Worm (Caenorhabditis elegans) whole organism, mixed stage, embryonic: Measurements from ENCODE around the gene Y51H7C.1.
"Not testable (repeated sequence)": the region's sequence is repeated elsewhere in the genome, so short reads cannot be mapped to it uniquely, and the experiment has no call there.

ENCODE experiments used
- M03D4.4 ChIP-seq: sonication (generic microtip); optimal IDR thresholded peaks from 2 replicates; lab custom pipeline; 2017; ENCODE audit warnings: mild to moderate bottlenecking, missing genetic modification characterization, missing compliant biosample characterization
- bed-3 ChIP-seq: fragments of 200-800 bp; sonication (Bioruptor generic); optimal IDR thresholded peaks from 3 replicates; lab custom pipeline; 2018; ENCODE audit warnings: mild to moderate bottlenecking, missing genetic modification characterization, moderate library complexity, missing compliant biosample characterization
- blmp-1 ChIP-seq: fragments of 150-350 bp; optimal IDR thresholded peaks from 2 replicates; lab custom pipeline; 2014; ENCODE audit warnings: missing biosample characterization, missing genetic modification characterization
- ceh-39 ChIP-seq: fragments of 150-350 bp; optimal IDR thresholded peaks from 2 replicates; lab custom pipeline; 2014; ENCODE audit warnings: missing biosample characterization, missing genetic modification characterization
- ceh-43 ChIP-seq: fragments of 200-800 bp; sonication (Bioruptor generic); optimal IDR thresholded peaks from 2 replicates; lab custom pipeline; 2018; ENCODE audit warnings: mild to moderate bottlenecking, missing genetic modification characterization, moderate library complexity, missing compliant biosample characterization
- ces-1 ChIP-seq: fragments of 150-350 bp; optimal IDR thresholded peaks from 2 replicates; lab custom pipeline; 2014; ENCODE audit warnings: missing biosample characterization, missing genetic modification reagents, missing genetic modification characterization
- cnd-1 ChIP-seq: fragments of 200-800 bp; sonication (Bioruptor generic); optimal IDR thresholded peaks from 2 replicates; lab custom pipeline; 2018; ENCODE audit warnings: mild to moderate bottlenecking, missing genetic modification characterization, missing compliant biosample characterization
- drap-1 ChIP-seq: fragments of 200-800 bp; sonication (Bioruptor generic); optimal IDR thresholded peaks from 3 replicates; lab custom pipeline; 2018; ENCODE audit warnings: mild to moderate bottlenecking, missing genetic modification characterization, missing compliant biosample characterization
- elt-1 ChIP-seq: sonication (generic microtip); optimal IDR thresholded peaks from 2 replicates; lab custom pipeline; 2017; ENCODE audit warnings: missing genetic modification characterization, mild to moderate bottlenecking, missing compliant biosample characterization, antibody characterized with exemption, moderate library complexity, borderline replicate concordance; ENCODE audit not compliant: insufficient read depth
- elt-3 ChIP-seq: fragments of 150-350 bp; optimal IDR thresholded peaks from 2 replicates; lab custom pipeline; 2014; ENCODE audit warnings: missing biosample characterization, missing genetic modification characterization
- flh-1 ChIP-seq: fragments of 200-800 bp; sonication (Bioruptor generic); optimal IDR thresholded peaks from 2 replicates; lab custom pipeline; 2018; ENCODE audit warnings: mild to moderate bottlenecking, missing genetic modification characterization, moderate library complexity, missing compliant biosample characterization
- ham-2 ChIP-seq: fragments of 200-800 bp; sonication (Bioruptor generic); optimal IDR thresholded peaks from 2 replicates; lab custom pipeline; 2018; ENCODE audit warnings: mild to moderate bottlenecking, missing genetic modification characterization, missing compliant biosample characterization
- hlh-1 ChIP-seq: fragments of 150-350 bp; optimal IDR thresholded peaks from 2 replicates; lab custom pipeline; 2014; ENCODE audit warnings: missing biosample characterization, missing genetic modification reagents, missing genetic modification characterization
- lin-13 ChIP-seq: fragments of 150-350 bp; optimal IDR thresholded peaks from 2 replicates; lab custom pipeline; 2014; ENCODE audit warnings: missing biosample characterization, missing genetic modification characterization
- lsy-2 ChIP-seq: fragments of 150-350 bp; optimal IDR thresholded peaks from 2 replicates; lab custom pipeline; 2014; ENCODE audit warnings: missing biosample characterization, missing genetic modification characterization
- mab-5 ChIP-seq: fragments of 150-350 bp; optimal IDR thresholded peaks from 2 replicates; lab custom pipeline; 2014; ENCODE audit warnings: missing biosample characterization, missing genetic modification characterization
- mep-1 ChIP-seq: fragments of 150-350 bp; optimal IDR thresholded peaks from 2 replicates; lab custom pipeline; 2017; ENCODE audit warnings: missing biosample characterization, missing genetic modification reagents, missing genetic modification characterization, inconsistent platforms
- mls-2 ChIP-seq: sonication (generic microtip); optimal IDR thresholded peaks from 2 replicates; lab custom pipeline; 2016; ENCODE audit warnings: mild to moderate bottlenecking, missing genetic modification characterization, moderate library complexity, missing compliant biosample characterization
- nhr-12 ChIP-seq: fragments of 150-350 bp; optimal IDR thresholded peaks from 2 replicates; lab custom pipeline; 2014; ENCODE audit warnings: missing biosample characterization, missing genetic modification characterization
- nhr-2 ChIP-seq: fragments of 150-350 bp; optimal IDR thresholded peaks from 2 replicates; lab custom pipeline; 2014; ENCODE audit warnings: missing biosample characterization, missing genetic modification characterization
- nhr-237 ChIP-seq: fragments of 150-350 bp; optimal IDR thresholded peaks from 2 replicates; lab custom pipeline; 2014; ENCODE audit warnings: missing biosample characterization, missing genetic modification characterization
- nhr-28 ChIP-seq: fragments of 150-350 bp; optimal IDR thresholded peaks from 2 replicates; lab custom pipeline; 2014; ENCODE audit warnings: missing biosample characterization, missing genetic modification characterization
- pha-4 ChIP-seq: fragments of 150-350 bp; optimal IDR thresholded peaks from 2 replicates; lab custom pipeline; 2018; ENCODE audit warnings: missing biosample characterization, missing genetic modification reagents, missing genetic modification characterization
- sem-2 ChIP-seq: fragments of 200-800 bp; sonication (Bioruptor generic); optimal IDR thresholded peaks from 2 replicates; lab custom pipeline; 2018; ENCODE audit warnings: mild to moderate bottlenecking, missing genetic modification characterization, missing compliant biosample characterization
- snpc-4 ChIP-seq: fragments of 150-350 bp; optimal IDR thresholded peaks from 2 replicates; lab custom pipeline; 2014; ENCODE audit warnings: missing biosample characterization, missing genetic modification characterization
- sptf-1 ChIP-seq: sonication (generic microtip); optimal IDR thresholded peaks from 2 replicates; lab custom pipeline; 2017; ENCODE audit warnings: mild to moderate bottlenecking, missing genetic modification characterization, moderate library complexity, missing compliant biosample characterization
- tbx-8 ChIP-seq: fragments of 200-800 bp; sonication (Bioruptor generic); optimal IDR thresholded peaks from 2 replicates; lab custom pipeline; 2018; ENCODE audit warnings: mild to moderate bottlenecking, missing genetic modification characterization, moderate library complexity, missing compliant biosample characterization
- unc-120 ChIP-seq: sonication (generic microtip); optimal IDR thresholded peaks from 2 replicates; lab custom pipeline; 2017; ENCODE audit warnings: missing genetic modification characterization, missing compliant biosample characterization; ENCODE audit not compliant: poor library complexity, severe bottlenecking
- unc-62 ChIP-seq: fragments of 150-350 bp; optimal IDR thresholded peaks from 2 replicates; lab custom pipeline; 2014; ENCODE audit warnings: missing biosample characterization, missing genetic modification reagents, missing genetic modification characterization
- ztf-11 ChIP-seq: fragments of 150-350 bp; optimal IDR thresholded peaks from 2 replicates; lab custom pipeline; 2014; ENCODE audit warnings: missing biosample characterization, missing genetic modification characterization

Y51H7C.1 gene

DNA sequence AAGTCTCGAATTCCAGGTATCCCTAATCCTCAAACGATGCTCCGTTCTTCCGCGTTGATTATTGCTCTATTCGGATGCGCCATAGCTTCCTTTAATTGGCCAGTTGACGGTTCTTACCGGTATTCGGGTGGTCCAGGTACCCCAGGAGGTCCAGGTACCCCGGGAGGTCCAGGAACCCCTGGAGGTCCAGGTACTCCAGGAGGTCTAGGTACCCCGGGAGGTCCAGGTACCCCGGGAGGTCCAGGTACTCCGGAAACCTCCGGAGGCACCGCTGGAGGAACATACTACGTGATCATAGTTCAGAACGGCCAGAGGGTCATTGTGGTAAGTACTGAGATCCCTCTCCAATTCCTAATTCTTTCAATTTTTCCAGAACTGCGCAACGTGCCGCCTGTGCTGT is at the start of gene Y51H7C.1:
Y51H7C.1 (plus strand) TSS at position 17 of the 400 bp plus-strand sequence.
- TF ChIP-seq lin-13 (tag; lab: Kevin White, UChicago); unc-120; nhr-2 (tag; lab: Kevin White, UChicago): not testable (repeated sequence)

DNA sequence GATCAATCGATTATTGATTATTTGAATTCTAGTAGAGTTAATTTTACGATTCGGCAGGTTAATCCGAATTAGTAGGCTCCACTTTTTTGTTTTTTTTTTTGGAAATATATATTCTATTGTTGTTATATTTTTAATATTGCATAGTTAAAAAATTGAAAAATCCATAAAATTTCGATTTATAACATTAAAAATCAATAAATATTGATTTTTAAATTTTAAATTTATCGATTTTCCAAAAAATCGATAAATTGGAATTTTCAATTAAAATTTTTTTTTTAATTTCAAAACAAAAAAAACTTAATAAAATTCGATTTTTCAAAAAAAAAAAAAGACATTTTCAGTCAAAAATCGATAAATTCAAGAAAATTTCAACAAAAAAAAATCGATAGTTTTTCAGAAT is 47.5 kb upstream of the Y51H7C.1 start:
- TF ChIP-seq lin-13 (tag; lab: Kevin White, UChicago) (no peak), mls-2 (tag; lab: Kevin White, UChicago) (no peak), ztf-11 (tag; lab: Kevin White, UChicago) (no peak), sem-2 (GFP tag; lab: Kevin White, UChicago) (no peak), ceh-43 (GFP tag; lab: Kevin White, UChicago) (no peak), ceh-39 (no peak), unc-120 (no peak), unc-62 (no peak), nhr-12 (tag; lab: Kevin White, UChicago) (no peak)

DNA sequence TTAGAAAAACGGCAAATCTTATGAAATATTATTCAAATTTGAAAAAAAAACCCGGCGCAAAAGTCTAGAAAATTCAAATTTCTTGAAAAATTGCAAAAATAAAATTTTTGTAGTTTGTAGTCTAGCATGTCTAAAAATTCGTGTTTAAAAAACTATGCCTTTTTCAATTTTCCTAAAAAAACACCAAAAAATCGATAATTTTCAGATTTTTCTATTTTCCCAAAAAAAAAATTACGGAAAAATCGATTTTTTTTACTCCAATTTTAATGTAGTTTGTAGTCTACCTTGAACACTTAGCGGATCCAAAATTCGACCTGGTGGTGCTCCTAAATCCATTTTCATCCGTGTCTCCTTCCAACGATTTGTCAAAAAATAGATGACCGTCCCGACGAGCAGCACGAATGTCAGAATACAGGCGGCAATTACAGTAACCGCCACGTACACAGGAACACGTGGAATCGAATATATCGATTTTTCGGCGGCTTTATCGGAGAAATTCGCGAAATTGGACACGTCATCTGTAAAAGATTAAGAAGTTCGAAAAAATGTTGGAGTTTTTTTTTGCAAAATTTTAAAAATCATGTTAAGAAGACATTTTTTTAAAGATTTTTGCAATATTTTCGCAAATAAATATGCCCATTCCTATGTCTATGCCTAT is 46.6 kb upstream of the Y51H7C.1 start:
- no peak for TF ChIP-seq lin-13 (tag; lab: Kevin White, UChicago)
- no peak for TF ChIP-seq elt-1 (tag; lab: Kevin White, UChicago)
- no peak for TF ChIP-seq snpc-4
- TF ChIP-seq hlh-1, result no peak
- no peak for TF ChIP-seq nhr-2 (tag; lab: Kevin White, UChicago)
- no peak for TF ChIP-seq elt-3 (tag; lab: Kevin White, UChicago)
- TF ChIP-seq tbx-8, result no peak
- TF ChIP-seq, all 35 proteins: peak for 0

DNA sequence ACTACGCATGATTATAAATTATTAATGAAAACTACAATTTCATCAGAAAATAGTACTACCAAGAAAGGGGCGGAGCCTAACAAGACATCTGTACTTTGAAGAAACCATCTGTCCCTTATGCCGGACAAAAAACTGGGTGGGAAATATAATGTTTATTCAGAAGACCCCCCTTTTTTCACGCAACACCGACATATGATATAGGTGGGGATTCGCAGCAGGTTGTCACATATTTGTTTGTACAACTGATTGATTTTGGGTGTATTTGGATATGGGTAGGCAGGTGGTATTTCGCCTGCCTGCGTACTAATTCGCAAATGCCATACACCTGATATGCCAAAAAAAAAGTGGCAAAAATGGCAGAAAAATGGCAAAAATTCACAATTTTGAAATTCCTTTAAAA is 43.9 kb upstream of the Y51H7C.1 start, which contains the start of gene Y51H7C.10:
Y51H7C.10 (minus strand) TSS at position 101 of the 400 bp plus-strand sequence.
- TF ChIP-seq snpc-4, result no peak
- no peak for TF ChIP-seq bed-3 (GFP tag; lab: Kevin White, UChicago)
- no peak for TF ChIP-seq ces-1 (GFP tag; lab: Kevin White, UChicago)
- no peak for TF ChIP-seq pha-4
- TF ChIP-seq flh-1 (GFP tag; lab: Kevin White, UChicago), result no peak
- no peak for TF ChIP-seq elt-1 (tag; lab: Kevin White, UChicago)
- TF ChIP-seq tbx-8, result no peak
- no peak for TF ChIP-seq drap-1
- TF ChIP-seq ztf-11 (tag; lab: Kevin White, UChicago), result no peak
- no peak for TF ChIP-seq lsy-2 (tag; lab: Kevin White, UChicago)
- TF ChIP-seq nhr-28 (tag; lab: Kevin White, UChicago), result no peak

DNA sequence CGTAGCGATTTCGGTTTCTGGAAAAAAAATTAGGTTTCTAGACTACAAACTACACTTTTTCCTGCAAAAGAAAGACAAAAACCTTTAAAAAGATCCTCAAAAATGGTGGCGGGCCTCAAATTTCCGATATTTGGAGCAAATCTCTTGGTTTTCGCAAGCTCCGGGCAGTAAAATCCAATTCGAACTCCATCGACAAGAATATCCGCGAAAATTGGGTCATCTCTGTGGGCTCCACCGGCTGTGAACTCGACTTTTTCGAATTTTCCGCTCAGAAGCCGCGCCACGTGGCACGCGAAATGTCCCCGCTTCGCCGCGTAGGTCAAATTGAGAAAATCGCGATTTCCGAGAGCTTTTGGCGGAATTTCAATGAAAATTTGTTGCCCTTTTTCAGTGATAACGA is 30.8 kb upstream of the Y51H7C.1 start:
- TF ChIP-seq ces-1 (GFP tag; lab: Kevin White, UChicago) (no peak), M03D4.4 (no peak), ham-2 (GFP tag; lab: Kevin White, UChicago) (no peak), nhr-237 (tag; lab: Kevin White, UChicago) (no peak), nhr-2 (tag; lab: Kevin White, UChicago) (no peak), mep-1 (no peak), flh-1 (GFP tag; lab: Kevin White, UChicago) (no peak), sptf-1 (tag; lab: Kevin White, UChicago) (no peak), bed-3 (GFP tag; lab: Kevin White, UChicago) (no peak), hlh-1 (no peak)
- TF ChIP-seq, all 35 proteins: peak for 0

DNA sequence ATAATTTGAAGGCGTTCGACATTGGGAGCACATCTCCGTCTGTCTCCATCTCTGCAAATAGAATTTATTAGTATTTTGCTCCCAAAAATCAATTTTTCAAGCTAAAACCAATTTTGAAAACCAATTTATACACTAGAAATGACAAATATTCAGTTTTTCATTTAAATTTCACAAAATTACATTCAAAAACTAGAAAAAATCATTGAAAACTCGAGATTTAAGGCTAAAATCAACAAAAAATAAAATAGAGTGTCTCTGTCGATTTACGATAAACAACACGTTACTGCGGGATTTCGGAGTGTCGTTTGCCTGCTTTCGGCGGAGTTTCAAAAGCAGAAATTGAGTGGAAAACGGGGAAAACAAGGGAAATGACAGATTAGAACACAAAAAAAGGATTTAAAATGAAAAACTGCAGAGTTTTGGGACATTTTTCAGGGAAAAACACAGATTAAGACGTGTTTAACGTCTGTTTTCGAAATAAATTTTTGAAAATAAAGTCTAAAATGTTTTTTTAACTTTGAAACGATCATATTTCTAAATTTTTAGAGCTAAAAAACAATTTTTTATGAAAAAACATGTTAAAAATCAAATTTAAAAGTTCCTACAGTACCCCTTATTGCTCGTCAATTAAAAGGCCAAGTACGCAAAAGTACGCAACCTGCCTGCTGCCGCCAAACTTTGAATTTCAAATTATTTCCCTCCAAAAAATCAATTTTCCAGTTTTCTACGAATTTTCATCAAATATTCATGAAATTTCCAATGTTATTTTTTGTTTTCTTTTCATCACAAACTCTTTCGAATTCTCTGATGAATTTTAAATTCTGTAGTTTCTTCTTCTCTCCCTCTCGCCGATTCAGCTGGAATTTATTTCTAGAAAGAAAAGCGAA is 29.8 kb upstream of the Y51H7C.1 start, which contains the start of gene nol-6:
nol-6 (minus strand) TSS at position 51 of the 887 bp plus-strand sequence.
- TF ChIP-seq lsy-2 (tag; lab: Kevin White, UChicago), result peak; percentile 8
- peak; percentile 40 for TF ChIP-seq ces-1 (GFP tag; lab: Kevin White, UChicago)
- no peak for TF ChIP-seq ztf-11 (tag; lab: Kevin White, UChicago)
- no peak for TF ChIP-seq nhr-237 (tag; lab: Kevin White, UChicago)
- no peak for TF ChIP-seq sptf-1 (tag; lab: Kevin White, UChicago)
- no peak for TF ChIP-seq blmp-1 (tag; lab: Kevin White, UChicago)
- no peak for TF ChIP-seq cnd-1 (tag; lab: Kevin White, UChicago)
- TF ChIP-seq mab-5 (tag; lab: Kevin White, UChicago), result no peak
- TF ChIP-seq mep-1, result peak; percentile 9
- no peak for TF ChIP-seq hlh-1
- no peak for TF ChIP-seq flh-1 (GFP tag; lab: Kevin White, UChicago)
- TF ChIP-seq nhr-12 (tag; lab: Kevin White, UChicago), result no peak
